Worm (Caenorhabditis elegans): Measurements from ENCODE around the gene pei-2.

DNA sequence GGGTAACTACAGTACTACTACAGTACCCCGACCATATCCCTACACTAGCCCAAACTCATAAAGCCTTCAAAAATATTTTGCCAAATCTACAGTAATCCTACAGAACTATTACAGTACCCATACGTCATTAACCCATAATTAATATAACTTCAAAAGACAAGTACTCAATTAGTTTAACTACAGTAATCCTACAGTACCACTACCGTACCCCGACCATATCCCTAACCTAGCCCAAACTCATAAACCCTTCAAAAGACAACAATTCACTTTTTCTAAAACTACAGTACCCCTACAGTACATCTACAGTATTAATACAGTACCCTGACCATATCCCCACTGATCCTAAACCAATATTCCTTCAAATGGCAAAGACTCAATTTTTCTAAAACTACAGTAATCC, 9.6 kb downstream of the pei-2 start:
- no peak for TF ChIP-seq F39B2.1 (GFP tag; IDR thresholded peaks at IDR 0.05)
- TF ChIP-seq madf-3 (GFP tag; IDR thresholded peaks at IDR 0.05): no peak
- TF ChIP-seq B0019.2 (GFP tag; conservative IDR thresholded peaks at IDR 0.05): no peak
- no peak for TF ChIP-seq Y67H2A.10 (GFP tag; conservative IDR thresholded peaks at IDR 0.05)
- TF ChIP-seq sea-2 (GFP tag; IDR thresholded peaks at IDR 0.05): no peak
- no peak for TF ChIP-seq C17E4.6 (GFP tag; IDR thresholded peaks at IDR 0.05)
